Worm (Caenorhabditis elegans) whole organism, L4/young adult: ENCODE data around the gene Y105C5A.26.
"Not testable (repeated sequence)": the region's sequence is repeated elsewhere in the genome, so short reads cannot be mapped to it uniquely, and the experiment has no call there.

Experiments
- W03F9.2 ChIP-seq: fragments of 150-350 bp; optimal IDR thresholded peaks from 2 replicates; lab custom pipeline; 2014; ENCODE audit warnings: missing biosample characterization, missing genetic modification characterization
- dao-5 ChIP-seq: sonication (generic microtip); optimal IDR thresholded peaks from 2 replicates; lab custom pipeline; 2016; ENCODE audit warnings: missing genotype, missing genetic modification characterization, moderate library complexity, missing compliant biosample characterization

ce11 chrIV:15635462-15635861, 45.9 kb downstream of the Y105C5A.26 start, which contains the start of gene Y105C5A.10:
- TF ChIP-seq W03F9.2, dao-5 (tag; lab: Kevin White, UChicago): not testable (repeated sequence)
